Fruit fly (Drosophila melanogaster) whole organism, embryonic: ENCODE data around the gene Hsp22.

Experiments
- Ada2b ChIP-seq: fragments of 200-800 bp; sonication (Bioruptor generic); IDR thresholded peaks from 2 replicates; pipeline ENCODE4 v1.3.6; 2022; ENCODE audit warnings: missing biosample characterization, missing genetic modification characterization
- Adf1 ChIP-seq: fragments of 200-800 bp; sonication (Bioruptor generic); IDR thresholded peaks from 2 replicates; pipeline ENCODE4 v1.3.6; 2022; ENCODE audit warnings: missing biosample characterization, missing genetic modification characterization
- CG10209 ChIP-seq: fragments of 200-800 bp; sonication (Bioruptor generic); optimal IDR thresholded peaks from 3 replicates; lab custom pipeline; 2017; ENCODE audit warnings: missing biosample characterization, mild to moderate bottlenecking, missing genetic modification characterization, missing genetic modification reagents
- CG10267 ChIP-seq: fragments of 200-800 bp; sonication (Bioruptor generic); optimal IDR thresholded peaks from 2 replicates; lab custom pipeline; 2018; ENCODE audit warnings: missing biosample characterization, mild to moderate bottlenecking, missing genetic modification characterization, moderate library complexity
- CG11504 ChIP-seq: fragments of 200-800 bp; sonication (Bioruptor generic); optimal IDR thresholded peaks from 3 replicates; lab custom pipeline; 2019; ENCODE audit warnings: missing biosample characterization, mild to moderate bottlenecking, missing genetic modification characterization, moderate library complexity
- CG12299 ChIP-seq: fragments of 200-800 bp; sonication (Bioruptor generic); optimal IDR thresholded peaks from 2 replicates; lab custom pipeline; 2018; ENCODE audit warnings: missing biosample characterization, mild to moderate bottlenecking, missing genetic modification characterization
- CG13123 ChIP-seq: fragments of 200-800 bp; sonication (Bioruptor generic); optimal IDR thresholded peaks from 2 replicates; lab custom pipeline; 2016; ENCODE audit warnings: missing biosample characterization, missing genetic modification characterization
- CG13287 ChIP-seq: fragments of 200-800 bp; sonication (Bioruptor generic); IDR thresholded peaks from 2 replicates; pipeline ENCODE4 v1.3.6; 2022; ENCODE audit warnings: missing biosample characterization, missing genetic modification characterization; ENCODE audit not compliant: partially characterized antibody
- CG16863 ChIP-seq: fragments of 200-800 bp; sonication (Bioruptor generic); optimal IDR thresholded peaks from 3 replicates; lab custom pipeline; 2016; ENCODE audit warnings: missing biosample characterization, missing genetic modification characterization
- CG17328 ChIP-seq: fragments of 200-800 bp; sonication (Bioruptor generic); IDR thresholded peaks from 2 replicates; pipeline ENCODE4 v1.3.6; 2022; ENCODE audit warnings: missing biosample characterization, missing genetic modification characterization
- CG17361 ChIP-seq: fragments of 200-800 bp; sonication (Bioruptor generic); IDR thresholded peaks from 3 replicates; pipeline ENCODE4 v1.3.6; 2022; ENCODE audit warnings: missing biosample characterization, missing genetic modification characterization
- CG18476 ChIP-seq: fragments of 200-800 bp; sonication (Bioruptor generic); optimal IDR thresholded peaks from 2 replicates; lab custom pipeline; 2016; ENCODE audit warnings: missing biosample characterization, mild to moderate bottlenecking, missing genetic modification characterization
- CG2129 ChIP-seq: fragments of 200-800 bp; sonication (Bioruptor generic); IDR thresholded peaks from 2 replicates; pipeline ENCODE4 v1.3.6; 2022; ENCODE audit warnings: missing biosample characterization, missing genetic modification characterization; ENCODE audit not compliant: partially characterized antibody
- CG2678 ChIP-seq: fragments of 200-800 bp; sonication (Bioruptor generic); optimal IDR thresholded peaks from 3 replicates; lab custom pipeline; 2019; ENCODE audit warnings: missing biosample characterization, mild to moderate bottlenecking, missing genetic modification characterization, moderate library complexity
- CG30403 ChIP-seq: fragments of 200-800 bp; sonication (Bioruptor generic); optimal IDR thresholded peaks from 3 replicates; lab custom pipeline; 2016; ENCODE audit warnings: missing biosample characterization, missing genetic modification characterization
- CG31224 ChIP-seq: fragments of 200-800 bp; sonication (Bioruptor generic); IDR thresholded peaks from 2 replicates; pipeline ENCODE4 v1.3.6; 2022; ENCODE audit warnings: missing biosample characterization, missing genetic modification characterization
- CG32767 ChIP-seq: fragments of 200-800 bp; sonication (Bioruptor generic); IDR thresholded peaks from 2 replicates; pipeline ENCODE4 v1.3.6; 2022; ENCODE audit warnings: missing biosample characterization, missing genetic modification characterization
- CG4820 ChIP-seq: fragments of 200-800 bp; sonication (Bioruptor generic); optimal IDR thresholded peaks from 3 replicates; lab custom pipeline; 2016; ENCODE audit warnings: missing biosample characterization, missing genetic modification characterization
- CG6854 ChIP-seq: fragments of 200-800 bp; sonication (Bioruptor generic); optimal IDR thresholded peaks from 3 replicates; lab custom pipeline; 2017; ENCODE audit warnings: missing biosample characterization, mild to moderate bottlenecking, missing genetic modification characterization
- CG8388 ChIP-seq: fragments of 200-800 bp; sonication (Bioruptor generic); optimal IDR thresholded peaks from 2 replicates; lab custom pipeline; 2019; ENCODE audit warnings: missing biosample characterization, mild to moderate bottlenecking, missing genetic modification characterization, moderate library complexity
- CHES-1-like ChIP-seq: fragments of 200-800 bp; sonication (Bioruptor generic); optimal IDR thresholded peaks from 2 replicates; lab custom pipeline; 2016; ENCODE audit warnings: missing biosample characterization, missing genetic modification characterization
- Dek ChIP-seq: fragments of 200-800 bp; sonication (Bioruptor generic); optimal IDR thresholded peaks from 3 replicates; lab custom pipeline; 2019; ENCODE audit warnings: missing biosample characterization, mild to moderate bottlenecking, missing genetic modification characterization, moderate library complexity
- Doc3 ChIP-seq: fragments of 200-800 bp; sonication (Bioruptor generic); IDR thresholded peaks from 3 replicates; pipeline ENCODE4 v1.3.6; 2022; ENCODE audit warnings: missing biosample characterization, missing genetic modification characterization; ENCODE audit not compliant: partially characterized antibody
- Dp ChIP-seq: fragments of 200-800 bp; sonication (Bioruptor generic); optimal IDR thresholded peaks from 2 replicates; lab custom pipeline; 2018; ENCODE audit warnings: missing biosample characterization, mild to moderate bottlenecking, missing genetic modification characterization, moderate library complexity
- Dref ChIP-seq: fragments of 200-800 bp; sonication (Bioruptor generic); IDR thresholded peaks from 2 replicates; pipeline ENCODE4 v1.3.6; 2022; ENCODE audit warnings: missing biosample characterization, missing genetic modification characterization
- Gsc ChIP-seq: fragments of 200-800 bp; sonication (Bioruptor generic); IDR thresholded peaks from 2 replicates; pipeline ENCODE4 v1.3.6; 2022; ENCODE audit warnings: missing biosample characterization, missing genetic modification characterization
- Hr78 ChIP-seq, 2 experiments: fragments of 200-800 bp in 1 of 2; fragments of >200 bp in 1 of 2; sonication (Bioruptor generic) in 1 of 2; optimal IDR thresholded peaks; 2 replicates each; lab custom pipeline; 2017 to 2019; ENCODE audit warnings: missing biosample characterization in 2 of 2, missing genetic modification characterization in 2 of 2, mild to moderate bottlenecking in 1 of 2, moderate library complexity in 1 of 2
- Meics ChIP-seq: fragments of 200-800 bp; sonication (Bioruptor generic); optimal IDR thresholded peaks from 2 replicates; lab custom pipeline; 2017; ENCODE audit warnings: missing biosample characterization, mild to moderate bottlenecking, missing genetic modification characterization
- Nf-YA ChIP-seq: fragments of 200-800 bp; sonication (Bioruptor generic); IDR thresholded peaks from 2 replicates; pipeline ENCODE4 v1.3.6; 2022; ENCODE audit warnings: missing biosample characterization, missing genetic modification characterization
- ap ChIP-seq: fragments of 200-800 bp; sonication (Bioruptor generic); IDR thresholded peaks from 2 replicates; pipeline ENCODE4 v1.3.6; 2022; ENCODE audit warnings: missing biosample characterization, missing genetic modification characterization
- bowl ChIP-seq: fragments of 200-800 bp; sonication (Bioruptor generic); IDR thresholded peaks from 2 replicates; pipeline ENCODE4 v1.3.6; 2022; ENCODE audit warnings: missing biosample characterization, missing genetic modification characterization
- chif ChIP-seq, 2 experiments: fragments of 200-800 bp; sonication (Bioruptor generic); optimal IDR thresholded peaks; 3 replicates each; lab custom pipeline; 2016; ENCODE audit warnings: missing biosample characterization in 2 of 2, missing genetic modification characterization in 2 of 2
- da ChIP-seq: fragments of 200-800 bp; sonication (Bioruptor generic); optimal IDR thresholded peaks from 2 replicates; lab custom pipeline; 2016; ENCODE audit warnings: missing biosample characterization, missing genetic modification characterization
- ems ChIP-seq: fragments of 200-800 bp; sonication (Bioruptor generic); optimal IDR thresholded peaks from 3 replicates; lab custom pipeline; 2016; ENCODE audit warnings: missing biosample characterization, missing genetic modification characterization
- gcm2 ChIP-seq: fragments of 200-800 bp; sonication (Bioruptor generic); optimal IDR thresholded peaks from 2 replicates; lab custom pipeline; 2016; ENCODE audit warnings: missing biosample characterization, missing genetic modification characterization
- hkb ChIP-seq, 2 experiments: fragments of 200-800 bp in 1 of 2; fragments of >200 bp in 1 of 2; sonication (Bioruptor generic) in 1 of 2; IDR thresholded peaks in 1 of 2; optimal IDR thresholded peaks in 1 of 2; 2 replicates each; pipeline versions ENCODE4 v1.3.6 to Lab custom; 2017 to 2022; ENCODE audit warnings: missing biosample characterization in 1 of 2, missing genetic modification characterization in 1 of 2
- kah ChIP-seq: fragments of 200-800 bp; sonication (Bioruptor generic); optimal IDR thresholded peaks from 2 replicates; lab custom pipeline; 2018; ENCODE audit warnings: missing biosample characterization, mild to moderate bottlenecking, missing genetic modification characterization
- ken ChIP-seq: fragments of 200-800 bp; sonication (Bioruptor generic); IDR thresholded peaks from 3 replicates; pipeline ENCODE4 v1.3.6; 2022; ENCODE audit warnings: missing biosample characterization, missing genetic modification characterization
- knrl ChIP-seq: fragments of 200-800 bp; sonication (Bioruptor generic); IDR thresholded peaks from 3 replicates; pipeline ENCODE4 v1.3.6; 2022; ENCODE audit warnings: missing biosample characterization, missing genetic modification characterization; ENCODE audit not compliant: partially characterized antibody
- nerfin-2 ChIP-seq: fragments of 200-800 bp; sonication (Bioruptor generic); IDR thresholded peaks from 2 replicates; pipeline ENCODE4 v1.3.6; 2022; ENCODE audit warnings: missing biosample characterization, missing genetic modification characterization; ENCODE audit not compliant: partially characterized antibody
- p53 ChIP-seq: fragments of 200-800 bp; sonication (Bioruptor generic); optimal IDR thresholded peaks from 2 replicates; lab custom pipeline; 2016; ENCODE audit warnings: missing biosample characterization, missing genetic modification characterization
- phol ChIP-seq: fragments of 200-800 bp; sonication (Bioruptor generic); optimal IDR thresholded peaks from 3 replicates; lab custom pipeline; 2018; ENCODE audit warnings: missing biosample characterization, mild to moderate bottlenecking, missing genetic modification characterization, moderate library complexity
- sens ChIP-seq: fragments of 200-800 bp; sonication (Bioruptor generic); peaks from one replicate; lab custom pipeline; 2016; ENCODE audit warnings: missing biosample characterization, missing genetic modification characterization
- sim ChIP-seq: fragments of 200-800 bp; sonication (Bioruptor generic); IDR thresholded peaks from 2 replicates; pipeline ENCODE4 v1.3.6; 2022; ENCODE audit warnings: missing biosample characterization, missing genetic modification characterization
- so ChIP-seq: fragments of 200-800 bp; sonication (Bioruptor generic); IDR thresholded peaks from 3 replicates; pipeline ENCODE4 v1.3.6; 2022; ENCODE audit warnings: missing biosample characterization, missing genetic modification characterization
- sob ChIP-seq: fragments of 200-800 bp; sonication (Bioruptor generic); IDR thresholded peaks from 2 replicates; pipeline ENCODE4 v1.3.6; 2022; ENCODE audit warnings: missing biosample characterization, missing genetic modification characterization
- tin ChIP-seq: fragments of 200-800 bp; sonication (Bioruptor generic); optimal IDR thresholded peaks from 3 replicates; lab custom pipeline; 2016; ENCODE audit warnings: missing biosample characterization, missing genetic modification characterization
- toy ChIP-seq: fragments of 200-800 bp; sonication (Bioruptor generic); IDR thresholded peaks from 2 replicates; pipeline ENCODE4 v1.3.6; 2022; ENCODE audit warnings: missing biosample characterization, missing genetic modification characterization
- twi ChIP-seq: fragments of 200-800 bp; optimal IDR thresholded peaks from 2 replicates; lab custom pipeline; 2019; ENCODE audit warnings: missing biosample characterization, mild to moderate bottlenecking, missing genetic modification characterization, moderate library complexity

Gene Hsp22

dm6 chr3L:9381602-9382001 is 8.9 kb downstream of the Hsp22 start, which contains the start of gene Hsp23 (continued):
- TF ChIP-seq Adf1: no peak
- TF ChIP-seq Dp (GFP tag; lab: Kevin White, UChicago): no peak
- no peak for TF ChIP-seq CG31224 (GFP tag; lab: Robert Waterston, UW)
- TF ChIP-seq da (GFP tag; lab: Kevin White, UChicago): no peak
- TF ChIP-seq Meics: no peak
- no peak for TF ChIP-seq CG10209
- TF ChIP-seq Ada2b (GFP tag; lab: Robert Waterston, UW): no peak
- no peak for TF ChIP-seq bowl (GFP tag; lab: Robert Waterston, UW)
- peak; percentile 51; the same call in 1 of the 2 replicates for TF ChIP-seq CG13287 (GFP tag; lab: Robert Waterston, UW)
- no peak for TF ChIP-seq CG17361 (GFP tag; lab: Robert Waterston, UW)
- TF ChIP-seq twi (tag; lab: Kevin White, UChicago): no peak
- no peak for TF ChIP-seq CG16863
- TF ChIP-seq CG11504 (tag; lab: Kevin White, UChicago): no peak
- no peak for TF ChIP-seq CHES-1-like (GFP tag; lab: Kevin White, UChicago)
- TF ChIP-seq CG18476 (GFP tag; lab: Kevin White, UChicago): no peak
- no peak for TF ChIP-seq sens

dm6 chr3L:9383345-9384075 is 10.8 kb downstream of the Hsp22 start, which contains the start of gene Hsp27:
Gene Hsp27, plus strand, starts transcription at chr3L:9384063.
- TF ChIP-seq CG13123 (GFP tag; lab: Kevin White, UChicago): peak; percentile 95
- no peak for TF ChIP-seq hkb (optimal IDR thresholded peaks at IDR 0.05; lab: Kevin White, UChicago)
- TF ChIP-seq hkb (GFP tag; IDR thresholded peaks at IDR 0.05; lab: Robert Waterston, UW): peak; percentile 99
- peak; percentile 98 for TF ChIP-seq CG2678 (tag; lab: Kevin White, UChicago)
- TF ChIP-seq gcm2 (GFP tag; lab: Kevin White, UChicago): peak; percentile 92
- TF ChIP-seq CG6854 (GFP tag; lab: Kevin White, UChicago): peak; percentile 95
- TF ChIP-seq Nf-YA (GFP tag; lab: Robert Waterston, UW): peak; percentile 97
- TF ChIP-seq sob (GFP tag; lab: Robert Waterston, UW): peak; percentile 98
- peak; percentile 97 for TF ChIP-seq Dek (tag; lab: Kevin White, UChicago)
- peak; percentile 97 for TF ChIP-seq sim (GFP tag; lab: Robert Waterston, UW)
- peak; percentile 40 for TF ChIP-seq Dref
- peak; percentile 98 for TF ChIP-seq CG4820 (GFP tag; lab: Kevin White, UChicago)
- TF ChIP-seq CG17328: peak; percentile 98
- peak in 1 of 2 experiments; percentile 92 for TF ChIP-seq Hr78 (GFP tag; optimal IDR thresholded peaks at IDR 0.05; lab: Kevin White, UChicago)
- peak; percentile 48; the same call in 2 of the 3 replicates for TF ChIP-seq knrl (GFP tag; lab: Robert Waterston, UW)
- no peak for TF ChIP-seq Doc3 (GFP tag; lab: Robert Waterston, UW)
- TF ChIP-seq ken: peak; percentile 99
- TF ChIP-seq so (GFP tag; lab: Robert Waterston, UW): peak; percentile 96
- TF ChIP-seq CG30403 (GFP tag; lab: Kevin White, UChicago): peak; percentile 99
- TF ChIP-seq p53 (GFP tag; lab: Kevin White, UChicago): peak; percentile 76
- TF ChIP-seq ap (GFP tag; lab: Robert Waterston, UW): peak; percentile 95
- TF ChIP-seq CG8388 (GFP tag; lab: Kevin White, UChicago): peak; percentile 97
- TF ChIP-seq phol (tag; lab: Kevin White, UChicago): peak; percentile 98
- peak; percentile 48; the same call in 1 of the 2 replicates for TF ChIP-seq nerfin-2 (GFP tag; lab: Robert Waterston, UW)
- TF ChIP-seq CG2129 (GFP tag; lab: Robert Waterston, UW): no peak
- peak; percentile 98 for TF ChIP-seq tin (GFP tag; lab: Kevin White, UChicago)
- peak; percentile 99 for TF ChIP-seq ems
- peak; percentile 91 for TF ChIP-seq kah (GFP tag; lab: Kevin White, UChicago)
- peak; percentile 88 to 92 for TF ChIP-seq chif (GFP tag; optimal IDR thresholded peaks at IDR 0.05; lab: Kevin White, UChicago)
- peak; percentile 97 for TF ChIP-seq CG32767 (GFP tag; lab: Robert Waterston, UW)
- TF ChIP-seq Gsc (GFP tag; lab: Robert Waterston, UW): peak; percentile 97
- peak; percentile 94 for TF ChIP-seq CG10267 (tag; lab: Kevin White, UChicago)
- TF ChIP-seq toy (GFP tag; lab: Robert Waterston, UW): peak; percentile 93
- TF ChIP-seq CG12299: peak; percentile 96
